Worm (Caenorhabditis elegans): ENCODE measurements around the gene C14A6.8.

DNA sequence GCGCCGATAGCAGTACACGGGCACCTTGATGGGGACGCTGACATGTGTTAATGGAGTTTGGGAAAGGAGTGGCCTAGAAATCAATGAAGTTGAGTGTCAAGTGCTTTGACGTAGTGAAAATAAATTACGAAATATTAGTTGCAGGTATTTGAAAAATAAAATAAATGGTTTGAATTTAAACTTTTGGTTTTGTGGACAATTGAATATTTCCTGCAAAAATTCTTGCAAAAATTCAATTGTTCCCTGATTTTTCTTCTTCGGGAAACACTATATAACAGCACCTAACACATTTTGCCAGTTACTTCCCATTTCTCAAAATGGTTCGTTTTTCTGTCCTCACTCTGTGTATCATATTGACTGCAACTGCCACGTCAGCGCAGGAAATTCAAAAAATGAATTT, 28.9 kb downstream of the C14A6.8 start, which contains the start of gene Y37H2A.13:
- TF ChIP-seq pha-4 (tag; optimal IDR thresholded peaks at IDR 0.05) (no peak), lin-40 (tag; optimal IDR thresholded peaks at IDR 0.05) (no peak), hsf-1 (GFP tag; IDR thresholded peaks at IDR 0.05) (no peak), egl-44 (GFP tag; IDR thresholded peaks at IDR 0.05) (no peak), hmg-20 (GFP tag; IDR thresholded peaks at IDR 0.05) (no peak), bed-1 (GFP tag; IDR thresholded peaks at IDR 0.05) (no peak), unc-130 (GFP tag; optimal IDR thresholded peaks at IDR 0.05) (no peak), ekl-4 (GFP tag; IDR thresholded peaks at IDR 0.05) (no peak), mxl-1 (tag; optimal IDR thresholded peaks at IDR 0.05) (no peak), Y95B8A.8 (GFP tag; IDR thresholded peaks at IDR 0.05) (no peak), attf-6 (GFP tag; IDR thresholded peaks at IDR 0.05) (no peak), sptf-2 (GFP tag; optimal IDR thresholded peaks at IDR 0.05) (no peak)
